Worm (Caenorhabditis elegans) whole organism, early embryonic: ENCODE data around the gene anat-1.

Source experiments
- aly-1 ChIP-seq: sonication (generic microtip); optimal IDR thresholded peaks from 2 replicates; lab custom pipeline; 2016; ENCODE audit warnings: missing genetic modification characterization, missing compliant biosample characterization
- ama-1 ChIP-seq: fragments of 150-350 bp; optimal IDR thresholded peaks from 2 replicates; lab custom pipeline; 2014
- ceh-36 ChIP-seq: sonication (generic microtip); optimal IDR thresholded peaks from 2 replicates; lab custom pipeline; 2016; ENCODE audit warnings: missing genetic modification characterization, inconsistent platforms, missing compliant biosample characterization
- ets-7 ChIP-seq: sonication (generic microtip); optimal IDR thresholded peaks from 2 replicates; lab custom pipeline; 2016; ENCODE audit warnings: missing genotype, missing genetic modification characterization, missing compliant biosample characterization
- hmbx-1 ChIP-seq: sonication (generic microtip); optimal IDR thresholded peaks from 2 replicates; lab custom pipeline; 2016; ENCODE audit warnings: mild to moderate bottlenecking, missing genetic modification characterization, missing compliant biosample characterization
- hmg-4 ChIP-seq: fragments of 200-800 bp; sonication (Bioruptor generic); optimal IDR thresholded peaks from 2 replicates; lab custom pipeline; 2018; ENCODE audit warnings: mild to moderate bottlenecking, missing genetic modification characterization, missing compliant biosample characterization
- hnd-1 ChIP-seq: sonication (generic microtip); optimal IDR thresholded peaks from 2 replicates; lab custom pipeline; 2016; ENCODE audit warnings: missing genetic modification characterization, missing compliant biosample characterization
- pes-1 ChIP-seq: fragments of 200-800 bp; sonication (Bioruptor generic); IDR thresholded peaks from 2 replicates; pipeline ENCODE4 v1.3.6; 2022; ENCODE audit warnings: missing genetic modification reagents, missing genetic modification characterization, missing compliant biosample characterization
- scrt-1 ChIP-seq: fragments of 200-800 bp; sonication (Bioruptor generic); IDR thresholded peaks from 2 replicates; pipeline ENCODE4 v1.3.6; 2022; ENCODE audit warnings: missing genetic modification characterization, missing compliant biosample characterization
- sea-1 ChIP-seq: fragments of 200-800 bp; sonication (Bioruptor generic); conservative IDR thresholded peaks from 2 replicates; pipeline ENCODE4 v1.3.6; 2022; ENCODE audit warnings: missing genetic modification characterization, missing compliant biosample characterization
- tbx-11 ChIP-seq: fragments of 200-800 bp; sonication (Bioruptor generic); IDR thresholded peaks from 2 replicates; pipeline ENCODE4 v1.3.6; 2022; ENCODE audit warnings: missing genetic modification characterization, missing compliant biosample characterization
- tbx-37 ChIP-seq: fragments of 200-800 bp; sonication (Bioruptor generic); conservative IDR thresholded peaks from 2 replicates; pipeline ENCODE4 v1.3.6; 2022; ENCODE audit warnings: missing genetic modification reagents, missing genetic modification characterization, missing compliant biosample characterization
- tra-4 ChIP-seq: sonication (generic microtip); optimal IDR thresholded peaks from 2 replicates; lab custom pipeline; 2017; ENCODE audit warnings: missing genetic modification characterization, missing compliant biosample characterization

ce11 chrIV:6818369-6818768 is 47.7 kb downstream of the anat-1 start, which contains the start of gene C17H12.8:
- TF ChIP-seq aly-1 (tag; lab: Kevin White, UChicago) (no peak), sea-1 (GFP tag; lab: Robert Waterston, UW) (no peak), ama-1 (no peak), ets-7 (tag; lab: Kevin White, UChicago) (no peak), hmbx-1 (tag; lab: Kevin White, UChicago) (no peak), tbx-37 (GFP tag; lab: Robert Waterston, UW) (no peak), pes-1 (GFP tag; lab: Robert Waterston, UW) (no peak), tbx-11 (no peak), tra-4 (tag; lab: Kevin White, UChicago) (no peak), ceh-36 (tag; lab: Kevin White, UChicago) (no peak), hmg-4 (GFP tag; lab: Kevin White, UChicago) (no peak), hnd-1 (no peak), scrt-1 (GFP tag; lab: Robert Waterston, UW) (no peak)
